Worm (Caenorhabditis elegans) whole organism, L1 larva: ENCODE measurements around the gene gos-28.

ENCODE experiments used
- ama-1 ChIP-seq: fragments of 150-350 bp; optimal IDR thresholded peaks from 2 replicates; lab custom pipeline; 2014
- fos-1 ChIP-seq: fragments of 150-350 bp; optimal IDR thresholded peaks from 2 replicates; lab custom pipeline; 2014; ENCODE audit warnings: missing biosample characterization, missing genetic modification characterization
- irx-1 ChIP-seq: sonication (generic microtip); optimal IDR thresholded peaks from 2 replicates; lab custom pipeline; 2016; ENCODE audit warnings: missing genetic modification characterization, missing compliant biosample characterization
- sox-4 ChIP-seq: sonication (generic microtip); optimal IDR thresholded peaks from 2 replicates; lab custom pipeline; 2016; ENCODE audit warnings: missing genetic modification characterization, missing compliant biosample characterization

DNA sequence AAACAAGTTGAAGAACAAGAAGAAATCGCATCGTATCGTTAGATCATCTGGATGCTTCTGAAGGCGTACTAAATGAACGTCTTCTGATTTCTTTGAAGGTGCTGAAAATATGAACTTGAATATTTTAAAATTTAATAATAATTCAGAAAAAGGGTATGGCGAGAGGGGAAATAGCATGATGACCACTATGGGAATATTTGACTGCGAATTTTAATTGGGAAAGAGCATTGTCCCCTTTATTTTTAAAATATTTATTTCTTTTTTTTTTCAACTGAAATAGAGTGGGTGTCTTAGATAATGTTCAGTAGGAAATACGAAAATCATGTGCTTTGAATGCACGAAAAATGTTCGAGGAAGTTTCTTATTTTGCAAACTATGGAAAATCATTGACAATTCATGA, 46.4 kb upstream of the gos-28 start, which contains the start of gene lgc-50:
- TF ChIP-seq sox-4 (tag; lab: Kevin White, UChicago) (no peak), irx-1 (tag; lab: Kevin White, UChicago) (no peak), ama-1 (no peak), fos-1 (tag; lab: Kevin White, UChicago) (no peak)
